Fruit fly (Drosophila melanogaster) whole organism, embryonic: ENCODE results near the gene CG10470.
A peak's percentile ranks its signal among the peaks of the same experiment; 100 is the strongest.

Experiments
- BEAF-32 ChIP-seq: fragments of 200-800 bp; sonication (Bioruptor generic); optimal IDR thresholded peaks from 3 replicates; lab custom pipeline; 2017; ENCODE audit warnings: missing biosample characterization, missing genetic modification characterization, mild to moderate bottlenecking, moderate library complexity, missing genetic modification reagents
- Bgb ChIP-seq: fragments of 200-800 bp; sonication (Bioruptor generic); IDR thresholded peaks from 2 replicates; pipeline ENCODE4 v1.3.6; 2022; ENCODE audit warnings: missing biosample characterization, missing genetic modification characterization; ENCODE audit not compliant: partially characterized antibody
- BtbVII ChIP-seq: fragments of 200-800 bp; sonication (Bioruptor generic); optimal IDR thresholded peaks from 3 replicates; lab custom pipeline; 2017; ENCODE audit warnings: missing biosample characterization, mild to moderate bottlenecking, missing genetic modification characterization
- CG10267 ChIP-seq: fragments of 200-800 bp; sonication (Bioruptor generic); optimal IDR thresholded peaks from 2 replicates; lab custom pipeline; 2018; ENCODE audit warnings: missing biosample characterization, mild to moderate bottlenecking, missing genetic modification characterization, moderate library complexity
- CG10979 ChIP-seq: fragments of 200-800 bp; sonication (Bioruptor generic); optimal IDR thresholded peaks from 2 replicates; lab custom pipeline; 2018; ENCODE audit warnings: missing biosample characterization, mild to moderate bottlenecking, missing genetic modification characterization, moderate library complexity
- CG11456 ChIP-seq: fragments of 200-800 bp; sonication (Bioruptor generic); IDR thresholded peaks from 3 replicates; pipeline ENCODE4 v1.3.6; 2022; ENCODE audit warnings: missing biosample characterization, missing genetic modification characterization
- CG12071 ChIP-seq: fragments of 200-800 bp; sonication (Bioruptor generic); optimal IDR thresholded peaks from 3 replicates; lab custom pipeline; 2018; ENCODE audit warnings: missing biosample characterization, mild to moderate bottlenecking, missing genetic modification characterization
- CG13624 ChIP-seq: fragments of 200-800 bp; sonication (Bioruptor generic); optimal IDR thresholded peaks from 2 replicates; lab custom pipeline; 2016; ENCODE audit warnings: missing biosample characterization, missing genetic modification characterization
- CG17359 ChIP-seq: fragments of 200-800 bp; sonication (Bioruptor generic); optimal IDR thresholded peaks from 3 replicates; lab custom pipeline; 2018; ENCODE audit warnings: missing biosample characterization, mild to moderate bottlenecking, missing genetic modification characterization, moderate library complexity
- CG17912 ChIP-seq: fragments of 200-800 bp; sonication (Bioruptor generic); optimal IDR thresholded peaks from 2 replicates; lab custom pipeline; 2018; ENCODE audit warnings: missing biosample characterization, mild to moderate bottlenecking, missing genetic modification characterization
- CG2129 ChIP-seq: fragments of 200-800 bp; sonication (Bioruptor generic); IDR thresholded peaks from 2 replicates; pipeline ENCODE4 v1.3.6; 2022; ENCODE audit warnings: missing biosample characterization, missing genetic modification characterization; ENCODE audit not compliant: partially characterized antibody
- CG33213 ChIP-seq: fragments of 200-800 bp; sonication (Bioruptor generic); optimal IDR thresholded peaks from 3 replicates; lab custom pipeline; 2016; ENCODE audit warnings: missing biosample characterization, missing genetic modification characterization
- CG34224 ChIP-seq: fragments of 200-800 bp; sonication (Bioruptor generic); IDR thresholded peaks from 3 replicates; pipeline ENCODE4 v1.3.6; 2022; ENCODE audit warnings: missing biosample characterization, missing genetic modification characterization; ENCODE audit not compliant: partially characterized antibody
- CG34422 ChIP-seq: fragments of 200-800 bp; sonication (Bioruptor generic); IDR thresholded peaks from 3 replicates; pipeline ENCODE4 v1.3.6; 2022; ENCODE audit warnings: missing biosample characterization, missing genetic modification characterization
- CG4730 ChIP-seq: fragments of 200-800 bp; sonication (Bioruptor generic); IDR thresholded peaks from 2 replicates; pipeline ENCODE4 v1.3.6; 2022; ENCODE audit warnings: missing biosample characterization, missing genetic modification characterization
- CG5245 ChIP-seq: fragments of 200-800 bp; sonication (Bioruptor generic); optimal IDR thresholded peaks from 3 replicates; lab custom pipeline; 2016; ENCODE audit warnings: missing biosample characterization, missing genetic modification characterization
- CG6272 ChIP-seq: fragments of 200-800 bp; sonication (Bioruptor generic); IDR thresholded peaks from 2 replicates; pipeline ENCODE4 v1.3.6; 2022; ENCODE audit warnings: missing biosample characterization, missing genetic modification characterization
- CG6683 ChIP-seq: fragments of 200-800 bp; sonication (Bioruptor generic); optimal IDR thresholded peaks from 2 replicates; lab custom pipeline; 2017; ENCODE audit warnings: missing biosample characterization, mild to moderate bottlenecking, missing genetic modification characterization, missing genetic modification reagents
- CG6791 ChIP-seq: fragments of 200-800 bp; sonication (Bioruptor generic); IDR thresholded peaks from 3 replicates; pipeline ENCODE4 v1.3.6; 2022; ENCODE audit warnings: missing biosample characterization, missing genetic modification characterization; ENCODE audit not compliant: partially characterized antibody
- CG6854 ChIP-seq: fragments of 200-800 bp; sonication (Bioruptor generic); optimal IDR thresholded peaks from 3 replicates; lab custom pipeline; 2017; ENCODE audit warnings: missing biosample characterization, mild to moderate bottlenecking, missing genetic modification characterization
- CG7271 ChIP-seq: fragments of 200-800 bp; sonication (Bioruptor generic); optimal IDR thresholded peaks from 2 replicates; lab custom pipeline; 2018; ENCODE audit warnings: missing biosample characterization, mild to moderate bottlenecking, missing genetic modification characterization, moderate library complexity
- CG7357 ChIP-seq: fragments of 200-800 bp; sonication (Bioruptor generic); IDR thresholded peaks from 3 replicates; pipeline ENCODE4 v1.3.6; 2022; ENCODE audit warnings: missing biosample characterization, missing genetic modification characterization
- CG8944 ChIP-seq: fragments of 200-800 bp; sonication (Bioruptor generic); optimal IDR thresholded peaks from 3 replicates; lab custom pipeline; 2016; ENCODE audit warnings: missing biosample characterization, missing genetic modification characterization
- CG9215 ChIP-seq: fragments of 200-800 bp; sonication (Bioruptor generic); IDR thresholded peaks from 2 replicates; pipeline ENCODE4 v1.3.6; 2022; ENCODE audit warnings: missing biosample characterization, missing genetic modification characterization
- D19B ChIP-seq: fragments of 200-800 bp; sonication (Bioruptor generic); optimal IDR thresholded peaks from 2 replicates; lab custom pipeline; 2017; ENCODE audit warnings: missing biosample characterization, mild to moderate bottlenecking, missing genetic modification characterization
- Drgx ChIP-seq: fragments of 200-800 bp; sonication (Bioruptor generic); IDR thresholded peaks from 2 replicates; pipeline ENCODE4 v1.3.6; 2022; ENCODE audit warnings: missing biosample characterization, missing genetic modification characterization
- Ets65A ChIP-seq: fragments of 200-800 bp; sonication (Bioruptor generic); peaks from one replicate; lab custom pipeline; 2016; ENCODE audit warnings: missing biosample characterization, missing genetic modification characterization
- Fer2 ChIP-seq: fragments of 200-800 bp; sonication (Bioruptor generic); optimal IDR thresholded peaks from 2 replicates; lab custom pipeline; 2018; ENCODE audit warnings: missing biosample characterization, mild to moderate bottlenecking, missing genetic modification characterization, moderate library complexity
- Gsc ChIP-seq: fragments of 200-800 bp; sonication (Bioruptor generic); IDR thresholded peaks from 2 replicates; pipeline ENCODE4 v1.3.6; 2022; ENCODE audit warnings: missing biosample characterization, missing genetic modification characterization
- HLH4C ChIP-seq: fragments of 200-800 bp; sonication (Bioruptor generic); IDR thresholded peaks from 3 replicates; pipeline ENCODE4 v1.3.6; 2022; ENCODE audit warnings: missing biosample characterization, missing genetic modification characterization; ENCODE audit not compliant: partially characterized antibody
- HmgZ ChIP-seq: fragments of 200-800 bp; sonication (Bioruptor generic); optimal IDR thresholded peaks from 2 replicates; lab custom pipeline; 2018; ENCODE audit warnings: missing biosample characterization, mild to moderate bottlenecking, missing genetic modification characterization
- Lhr ChIP-seq: fragments of 200-800 bp; sonication (Bioruptor generic); optimal IDR thresholded peaks from 3 replicates; lab custom pipeline; 2017; ENCODE audit warnings: mild to moderate bottlenecking, missing biosample characterization, missing genetic modification reagents, missing genetic modification characterization
- Max ChIP-seq: fragments of 200-800 bp; sonication (Bioruptor generic); optimal IDR thresholded peaks from 2 replicates; lab custom pipeline; 2016; ENCODE audit warnings: missing biosample characterization, mild to moderate bottlenecking, missing genetic modification characterization
- Opbp ChIP-seq: fragments of 200-800 bp; sonication (Bioruptor generic); IDR thresholded peaks from 3 replicates; pipeline ENCODE4 v1.3.6; 2022; ENCODE audit warnings: missing biosample characterization, missing genetic modification characterization; ENCODE audit not compliant: partially characterized antibody
- PHDP ChIP-seq: fragments of 200-800 bp; sonication (Bioruptor generic); optimal IDR thresholded peaks from 3 replicates; lab custom pipeline; 2018; ENCODE audit warnings: missing biosample characterization, mild to moderate bottlenecking, missing genetic modification characterization, moderate library complexity
- Usf ChIP-seq: fragments of 200-800 bp; sonication (Bioruptor generic); optimal IDR thresholded peaks from 2 replicates; lab custom pipeline; 2017; ENCODE audit warnings: missing genotype, missing biosample characterization, missing genetic modification characterization
- ara ChIP-seq: fragments of 200-800 bp; sonication (Bioruptor generic); IDR thresholded peaks from 2 replicates; pipeline ENCODE4 v1.3.6; 2022; ENCODE audit warnings: missing biosample characterization, missing genetic modification characterization
- cg ChIP-seq: fragments of 200-800 bp; sonication (Bioruptor generic); optimal IDR thresholded peaks from 3 replicates; lab custom pipeline; 2019; ENCODE audit warnings: missing biosample characterization, mild to moderate bottlenecking, missing genetic modification characterization, moderate library complexity
- en ChIP-seq: fragments of 200-800 bp; sonication (Bioruptor generic); optimal IDR thresholded peaks from 2 replicates; lab custom pipeline; 2016; ENCODE audit warnings: missing biosample characterization, missing genetic modification characterization
- eve ChIP-seq, 2 experiments: fragments of >200 bp; optimal IDR thresholded peaks; 2 replicates each; lab custom pipeline; 2017; ENCODE audit warnings: missing biosample characterization in 2 of 2, missing genetic modification characterization in 2 of 2
- gro ChIP-seq: fragments of 200-800 bp; sonication (Bioruptor generic); optimal IDR thresholded peaks from 2 replicates; lab custom pipeline; 2016; ENCODE audit warnings: missing biosample characterization, missing genetic modification characterization
- gt ChIP-seq: fragments of 200-800 bp; sonication (Bioruptor generic); IDR thresholded peaks from 2 replicates; pipeline ENCODE4 v1.3.6; 2022; ENCODE audit warnings: missing biosample characterization, missing genetic modification characterization
- ham ChIP-seq: fragments of 200-800 bp; sonication (Bioruptor generic); IDR thresholded peaks from 2 replicates; pipeline ENCODE4 v1.3.6; 2022; ENCODE audit warnings: missing biosample characterization, missing genetic modification characterization
- hth ChIP-seq: fragments of >200 bp; optimal IDR thresholded peaks from 2 replicates; lab custom pipeline; 2017; ENCODE audit warnings: inconsistent platforms
- jumu ChIP-seq: fragments of 200-800 bp; sonication (Bioruptor generic); optimal IDR thresholded peaks from 3 replicates; lab custom pipeline; 2016; ENCODE audit warnings: missing biosample characterization, missing genetic modification characterization
- knrl ChIP-seq: fragments of 200-800 bp; sonication (Bioruptor generic); IDR thresholded peaks from 3 replicates; pipeline ENCODE4 v1.3.6; 2022; ENCODE audit warnings: missing biosample characterization, missing genetic modification characterization; ENCODE audit not compliant: partially characterized antibody
- luna ChIP-seq: fragments of 200-800 bp; sonication (Bioruptor generic); optimal IDR thresholded peaks from 2 replicates; lab custom pipeline; 2016; ENCODE audit warnings: missing biosample characterization, missing genetic modification characterization
- ranshi ChIP-seq: fragments of 200-800 bp; sonication (Bioruptor generic); IDR thresholded peaks from 2 replicates; pipeline ENCODE4 v1.3.6; 2022; ENCODE audit warnings: missing biosample characterization, missing genetic modification characterization
- sens-2 ChIP-seq: fragments of 200-800 bp; sonication (Bioruptor generic); IDR thresholded peaks from 2 replicates; pipeline ENCODE4 v1.3.6; 2022; ENCODE audit warnings: missing biosample characterization, missing genetic modification characterization
- slp2 ChIP-seq: fragments of 200-800 bp; sonication (Bioruptor generic); optimal IDR thresholded peaks from 2 replicates; lab custom pipeline; 2016; ENCODE audit warnings: missing biosample characterization, missing genetic modification characterization
- wor ChIP-seq: fragments of 200-800 bp; sonication (Bioruptor generic); IDR thresholded peaks from 2 replicates; pipeline ENCODE4 v1.3.6; 2022; ENCODE audit warnings: missing biosample characterization, missing genetic modification characterization

Gene CG10470

DNA sequence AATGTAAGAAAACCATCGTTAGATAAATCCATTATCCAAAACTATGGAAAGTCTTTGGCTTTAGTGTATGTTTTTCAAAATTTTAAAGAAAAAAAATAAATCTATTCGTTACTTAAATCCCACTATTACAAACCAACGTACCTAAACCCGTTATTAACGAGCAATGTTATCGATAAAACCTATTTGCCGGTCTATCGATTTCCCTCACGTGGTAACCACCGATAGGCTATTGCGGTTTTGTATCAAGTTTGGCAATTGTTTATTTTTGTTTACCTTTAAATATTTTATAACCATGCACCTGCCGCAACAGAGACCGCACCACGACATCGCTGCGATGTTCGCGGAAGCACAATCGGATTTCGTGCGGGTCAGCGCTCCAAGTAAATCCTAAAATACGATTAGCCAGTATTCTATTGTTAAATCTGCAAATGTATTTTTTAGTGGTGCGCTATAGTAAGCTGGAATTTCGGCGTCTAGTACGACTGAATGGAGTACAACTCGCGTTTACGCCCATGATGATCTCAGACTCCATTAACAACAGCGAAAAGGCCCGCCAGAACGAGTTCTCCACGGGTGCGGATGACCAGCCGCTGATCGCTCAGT lies 14.3 kb downstream of the CG10470 start, which contains the start of gene Dus4 (continued):
- TF ChIP-seq CG17912 (no peak), wor (GFP tag; lab: Robert Waterston, UW) (no peak), Lhr (GFP tag; lab: Kevin White, UChicago) (no peak), hth (lab: Kevin White, UChicago) (no peak), CG6272 (GFP tag; lab: Robert Waterston, UW) (no peak), Gsc (GFP tag; lab: Robert Waterston, UW) (no peak), gro (no peak), ara (no peak), Opbp (GFP tag; lab: Robert Waterston, UW) (peak; percentile 93; the same call in 2 of the 3 replicates), CG4730 (no peak), ham (GFP tag; lab: Robert Waterston, UW) (no peak), CG17359 (tag; lab: Kevin White, UChicago) (no peak), CG10267 (tag; lab: Kevin White, UChicago) (no peak), Ets65A (no peak), CG7271 (no peak), ranshi (no peak), cg (GFP tag; lab: Kevin White, UChicago) (no peak), CG9215 (GFP tag; lab: Robert Waterston, UW) (no peak), slp2 (no peak), jumu (GFP tag; lab: Kevin White, UChicago) (no peak), CG5245 (GFP tag; lab: Kevin White, UChicago) (no peak), Drgx (no peak), CG11456 (no peak), CG33213 (no peak), CG8944 (GFP tag; lab: Kevin White, UChicago) (no peak), eve (GFP tag; optimal IDR thresholded peaks at IDR 0.05; lab: Kevin White, UChicago) (no peak), HmgZ (tag; lab: Kevin White, UChicago) (no peak), en (no peak), gt (GFP tag; lab: Robert Waterston, UW) (no peak), CG6854 (GFP tag; lab: Kevin White, UChicago) (no peak), CG6791 (GFP tag; lab: Robert Waterston, UW) (peak; percentile 92), knrl (peak; percentile 56; the same call in 2 of the 3 replicates), HLH4C (GFP tag; lab: Robert Waterston, UW) (peak; percentile 97), CG12071 (GFP tag; lab: Kevin White, UChicago) (no peak), PHDP (no peak), CG2129 (GFP tag; lab: Robert Waterston, UW) (no peak; the same call in 1 of the 2 replicates), D19B (GFP tag; lab: Kevin White, UChicago) (no peak), Usf (no peak), CG6683 (GFP tag; lab: Kevin White, UChicago) (no peak), BtbVII (no peak), CG34422 (GFP tag; lab: Robert Waterston, UW) (no peak), Bgb (GFP tag; lab: Robert Waterston, UW) (peak; percentile 87), CG7357 (GFP tag; lab: Robert Waterston, UW) (no peak), BEAF-32 (GFP tag; lab: Kevin White, UChicago) (peak; percentile 64), Max (GFP tag; lab: Kevin White, UChicago) (no peak), CG13624 (GFP tag; lab: Kevin White, UChicago) (no peak), sens-2 (no peak), Fer2 (tag; lab: Kevin White, UChicago) (no peak), CG10979 (tag; lab: Kevin White, UChicago) (no peak), CG34224 (GFP tag; lab: Robert Waterston, UW) (peak; percentile 95), luna (GFP tag; lab: Kevin White, UChicago) (no peak)
